Fruit fly (Drosophila melanogaster): Measurements from ENCODE around the gene CG33303.

The CG33303 gene

dm6 chr2L:10379865-10380264, 4.3 kb upstream of the CG33303 start, which contains the start of gene gny:
TSS of gene gny (plus strand) at chr2L:10380103.
- TF ChIP-seq tj (GFP tag; optimal IDR thresholded peaks at IDR 0.05) (no peak), bab1 (GFP tag; optimal IDR thresholded peaks at IDR 0.05) (peak; percentile 15), ovo (GFP tag; optimal IDR thresholded peaks at IDR 0.05) (no peak)

- TF ChIP-seq CG5204 (GFP tag; optimal IDR thresholded peaks at IDR 0.05) (no peak), kay (GFP tag; ENCODE audit: borderline replicate concordance) (no peak), pad (GFP tag; optimal IDR thresholded peaks at IDR 0.05) (no peak), CG1620 (GFP tag; optimal IDR thresholded peaks at IDR 0.05) (no peak), CG12768 (GFP tag; optimal IDR thresholded peaks at IDR 0.05) (no peak), Mnt (GFP tag; optimal IDR thresholded peaks at IDR 0.05) (no peak)
These were observed 3.1 kb upstream of the CG33303 start for dm6 chr2L:10378631-10379030.

dm6 chr2L:10376276-10376675, 719 bp upstream of the CG33303 start:
- no peak for TF ChIP-seq CG7045 (GFP tag; optimal IDR thresholded peaks at IDR 0.05)
- TF ChIP-seq tj (GFP tag; optimal IDR thresholded peaks at IDR 0.05), result no peak
- no peak for TF ChIP-seq ovo (GFP tag; optimal IDR thresholded peaks at IDR 0.05)
- no peak for TF ChIP-seq cic (GFP tag; optimal IDR thresholded peaks at IDR 0.05)
- TF ChIP-seq CG5204 (GFP tag; optimal IDR thresholded peaks at IDR 0.05), result no peak
- no peak for TF ChIP-seq CG33017 (tag; optimal IDR thresholded peaks at IDR 0.05)
- TF ChIP-seq pad (GFP tag; optimal IDR thresholded peaks at IDR 0.05), result no peak
- TF ChIP-seq CG1620 (GFP tag; optimal IDR thresholded peaks at IDR 0.05), result no peak
- TF ChIP-seq Clk (GFP tag; optimal IDR thresholded peaks at IDR 0.05), result no peak
- no peak for TF ChIP-seq cnc (optimal IDR thresholded peaks at IDR 0.05)
- no peak for TF ChIP-seq Hr96 (GFP tag; optimal IDR thresholded peaks at IDR 0.05)
- TF ChIP-seq CG11617 (GFP tag; optimal IDR thresholded peaks at IDR 0.05), result no peak
- no peak for TF ChIP-seq CG12768 (GFP tag; optimal IDR thresholded peaks at IDR 0.05)

dm6 chr2L:10373605-10374269, 1.8 kb downstream of the CG33303 start, which contains the start of gene rho-5:
TSS of gene rho-5 (minus strand) at chr2L:10373900.
- TF ChIP-seq Mnt (GFP tag; optimal IDR thresholded peaks at IDR 0.05) (no peak), CG14711 (tag; optimal IDR thresholded peaks at IDR 0.05) (no peak), Clk (GFP tag; optimal IDR thresholded peaks at IDR 0.05) (no peak), CG33017 (tag; optimal IDR thresholded peaks at IDR 0.05) (no peak), toe (GFP tag; optimal IDR thresholded peaks at IDR 0.05) (no peak), CG5204 (GFP tag; optimal IDR thresholded peaks at IDR 0.05) (no peak)

dm6 chr2L:10372297-10372696, 3.3 kb downstream of the CG33303 start:
- no peak for TF ChIP-seq Hr96 (GFP tag; optimal IDR thresholded peaks at IDR 0.05)
- no peak for TF ChIP-seq cnc (optimal IDR thresholded peaks at IDR 0.05)
- no peak for TF ChIP-seq CG7045 (GFP tag; optimal IDR thresholded peaks at IDR 0.05)
- TF ChIP-seq bab1 (GFP tag; optimal IDR thresholded peaks at IDR 0.05), result no peak
- TF ChIP-seq CG33017 (tag; optimal IDR thresholded peaks at IDR 0.05), result no peak
- no peak for TF ChIP-seq kay (GFP tag; ENCODE audit: borderline replicate concordance)
- TF ChIP-seq Clk (GFP tag; optimal IDR thresholded peaks at IDR 0.05), result no peak
- no peak for TF ChIP-seq CG12768 (GFP tag; optimal IDR thresholded peaks at IDR 0.05)
- no peak for TF ChIP-seq tj (GFP tag; optimal IDR thresholded peaks at IDR 0.05)
- no peak for TF ChIP-seq ovo (GFP tag; optimal IDR thresholded peaks at IDR 0.05)
- no peak for TF ChIP-seq toe (GFP tag; optimal IDR thresholded peaks at IDR 0.05)
- no peak for TF ChIP-seq Crg-1 (GFP tag; optimal IDR thresholded peaks at IDR 0.05)
- no peak for TF ChIP-seq Mnt (GFP tag; optimal IDR thresholded peaks at IDR 0.05)
- no peak for TF ChIP-seq CG1620 (GFP tag; optimal IDR thresholded peaks at IDR 0.05)
- no peak for TF ChIP-seq CG11617 (GFP tag; optimal IDR thresholded peaks at IDR 0.05)
- no peak for TF ChIP-seq CG5204 (GFP tag; optimal IDR thresholded peaks at IDR 0.05)

- no peak for TF ChIP-seq toe (GFP tag; optimal IDR thresholded peaks at IDR 0.05)
- peak; percentile 12 for TF ChIP-seq Crg-1 (GFP tag; optimal IDR thresholded peaks at IDR 0.05)
- peak; percentile 10 for TF ChIP-seq CG33017 (tag; optimal IDR thresholded peaks at IDR 0.05)
- TF ChIP-seq CG7045 (GFP tag; optimal IDR thresholded peaks at IDR 0.05), result no peak
- peak; percentile 69 for TF ChIP-seq bab1 (GFP tag; optimal IDR thresholded peaks at IDR 0.05)
- no peak for TF ChIP-seq tj (GFP tag; optimal IDR thresholded peaks at IDR 0.05)
- TF ChIP-seq CG14711 (tag; optimal IDR thresholded peaks at IDR 0.05), result peak; percentile 37
These were observed 9.0 kb downstream of the CG33303 start, which contains the start of gene CG5056 for dm6 chr2L:10366525-10366924. TSS of gene CG5056 (plus strand) at chr2L:10366692.

- TF ChIP-seq Mnt (GFP tag; optimal IDR thresholded peaks at IDR 0.05) (no peak), cic (GFP tag; optimal IDR thresholded peaks at IDR 0.05) (no peak), kay (GFP tag; ENCODE audit: borderline replicate concordance) (no peak), CG33017 (tag; optimal IDR thresholded peaks at IDR 0.05) (no peak), CG7045 (GFP tag; optimal IDR thresholded peaks at IDR 0.05) (no peak), toe (GFP tag; optimal IDR thresholded peaks at IDR 0.05) (no peak), CG12768 (GFP tag; optimal IDR thresholded peaks at IDR 0.05) (no peak), Clk (GFP tag; optimal IDR thresholded peaks at IDR 0.05) (no peak), CG14711 (tag; optimal IDR thresholded peaks at IDR 0.05) (no peak), bab1 (GFP tag; optimal IDR thresholded peaks at IDR 0.05) (no peak), CG1620 (GFP tag; optimal IDR thresholded peaks at IDR 0.05) (no peak), Hr96 (GFP tag; optimal IDR thresholded peaks at IDR 0.05) (no peak), pad (GFP tag; optimal IDR thresholded peaks at IDR 0.05) (no peak)
These were observed 11.3 kb downstream of the CG33303 start, which contains the start of gene lft for dm6 chr2L:10364229-10364628. TSS of gene lft (plus strand) at chr2L:10364471.

Measured in whole organism, adult.